Fruit fly (Drosophila melanogaster) whole organism, embryonic: ENCODE data around the gene CG31760.

Experiments used
- Adf1 ChIP-seq: fragments of 200-800 bp; sonication (Bioruptor generic); IDR thresholded peaks from 2 replicates; pipeline ENCODE4 v1.3.6; 2022; ENCODE audit warnings: missing biosample characterization, missing genetic modification characterization
- Atf3 ChIP-seq: fragments of 200-800 bp; sonication (Bioruptor generic); optimal IDR thresholded peaks from 3 replicates; lab custom pipeline; 2016; ENCODE audit warnings: missing biosample characterization, missing genetic modification characterization
- B-H2 ChIP-seq: fragments of 200-800 bp; sonication (Bioruptor generic); optimal IDR thresholded peaks from 2 replicates; lab custom pipeline; 2018; ENCODE audit warnings: missing biosample characterization, mild to moderate bottlenecking, missing genetic modification characterization
- Blimp-1 ChIP-seq: fragments of 200-800 bp; sonication (Bioruptor generic); optimal IDR thresholded peaks from 3 replicates; lab custom pipeline; 2018; ENCODE audit warnings: missing biosample characterization, missing genetic modification characterization, mild to moderate bottlenecking, moderate library complexity, missing genetic modification reagents
- CG10543 ChIP-seq: fragments of 200-800 bp; sonication (Bioruptor generic); optimal IDR thresholded peaks from 3 replicates; lab custom pipeline; 2017; ENCODE audit warnings: missing biosample characterization, mild to moderate bottlenecking, missing genetic modification characterization, moderate library complexity
- CG10979 ChIP-seq: fragments of 200-800 bp; sonication (Bioruptor generic); optimal IDR thresholded peaks from 2 replicates; lab custom pipeline; 2018; ENCODE audit warnings: missing biosample characterization, mild to moderate bottlenecking, missing genetic modification characterization, moderate library complexity
- CG12299 ChIP-seq: fragments of 200-800 bp; sonication (Bioruptor generic); optimal IDR thresholded peaks from 2 replicates; lab custom pipeline; 2018; ENCODE audit warnings: missing biosample characterization, mild to moderate bottlenecking, missing genetic modification characterization
- CG1647 ChIP-seq: fragments of 200-800 bp; sonication (Bioruptor generic); optimal IDR thresholded peaks from 3 replicates; lab custom pipeline; 2016; ENCODE audit warnings: missing biosample characterization, missing genetic modification characterization
- CG17568 ChIP-seq: fragments of 200-800 bp; sonication (Bioruptor generic); optimal IDR thresholded peaks from 2 replicates; lab custom pipeline; 2018; ENCODE audit warnings: missing biosample characterization, mild to moderate bottlenecking, missing genetic modification characterization, moderate library complexity
- CG1792 ChIP-seq: fragments of 200-800 bp; sonication (Bioruptor generic); optimal IDR thresholded peaks from 2 replicates; lab custom pipeline; 2016; ENCODE audit warnings: missing biosample characterization, missing genetic modification characterization
- CG3281 ChIP-seq: fragments of 200-800 bp; sonication (Bioruptor generic); optimal IDR thresholded peaks from 3 replicates; lab custom pipeline; 2017; ENCODE audit warnings: missing biosample characterization, mild to moderate bottlenecking, missing genetic modification characterization
- CG33557 ChIP-seq: fragments of 200-800 bp; sonication (Bioruptor generic); optimal IDR thresholded peaks from 2 replicates; lab custom pipeline; 2019; ENCODE audit warnings: missing biosample characterization, mild to moderate bottlenecking, missing genetic modification characterization, moderate library complexity
- CG6175 ChIP-seq: fragments of 200-800 bp; sonication (Bioruptor generic); IDR thresholded peaks from 3 replicates; pipeline ENCODE4 v1.3.6; 2022; ENCODE audit warnings: missing biosample characterization, missing genetic modification characterization
- CG8089 ChIP-seq: fragments of 200-800 bp; sonication (Bioruptor generic); optimal IDR thresholded peaks from 3 replicates; lab custom pipeline; 2016; ENCODE audit warnings: missing biosample characterization, missing genetic modification characterization
- CG9437 ChIP-seq: fragments of 200-800 bp; sonication (Bioruptor generic); optimal IDR thresholded peaks from 2 replicates; lab custom pipeline; 2018; ENCODE audit warnings: missing biosample characterization, mild to moderate bottlenecking, missing genetic modification characterization
- CHES-1-like ChIP-seq: fragments of 200-800 bp; sonication (Bioruptor generic); optimal IDR thresholded peaks from 2 replicates; lab custom pipeline; 2016; ENCODE audit warnings: missing biosample characterization, missing genetic modification characterization
- CkIIα-i1 ChIP-seq: fragments of 200-800 bp; sonication (Bioruptor generic); IDR thresholded peaks from 2 replicates; pipeline ENCODE4 v1.3.6; 2022; ENCODE audit warnings: missing biosample characterization, missing genetic modification characterization
- Dbx ChIP-seq: fragments of 200-800 bp; sonication (Bioruptor generic); IDR thresholded peaks from 3 replicates; pipeline ENCODE4 v1.3.6; 2022; ENCODE audit warnings: missing biosample characterization, missing genetic modification characterization
- E2f1 ChIP-seq: fragments of 200-800 bp; sonication (Bioruptor generic); IDR thresholded peaks from 2 replicates; pipeline ENCODE4 v1.3.6; 2022; ENCODE audit warnings: missing biosample characterization, missing genetic modification characterization
- HHEX ChIP-seq: fragments of 200-800 bp; sonication (Bioruptor generic); optimal IDR thresholded peaks from 3 replicates; lab custom pipeline; 2017; ENCODE audit warnings: missing biosample characterization, mild to moderate bottlenecking, missing genetic modification characterization, missing genetic modification reagents
- Hr3 ChIP-seq: fragments of 200-800 bp; sonication (Bioruptor generic); optimal IDR thresholded peaks from 3 replicates; lab custom pipeline; 2016; ENCODE audit warnings: missing biosample characterization, missing genetic modification characterization
- Myb ChIP-seq: fragments of 200-800 bp; sonication (Bioruptor generic); optimal IDR thresholded peaks from 2 replicates; lab custom pipeline; 2016; ENCODE audit warnings: missing biosample characterization, missing genetic modification characterization
- Nf-YC ChIP-seq: fragments of 200-800 bp; optimal IDR thresholded peaks from 3 replicates; lab custom pipeline; 2019; ENCODE audit warnings: missing biosample characterization, mild to moderate bottlenecking, missing genetic modification characterization, moderate library complexity
- Oaz ChIP-seq: fragments of 200-800 bp; sonication (Bioruptor generic); IDR thresholded peaks from 2 replicates; pipeline ENCODE4 v1.3.6; 2022; ENCODE audit warnings: missing biosample characterization, missing genetic modification characterization
- Sox102F ChIP-seq: fragments of 200-800 bp; sonication (Bioruptor generic); optimal IDR thresholded peaks from 2 replicates; lab custom pipeline; 2018; ENCODE audit warnings: missing biosample characterization, mild to moderate bottlenecking, missing genetic modification characterization, moderate library complexity
- Sry-δ ChIP-seq: fragments of 200-800 bp; sonication (Bioruptor generic); optimal IDR thresholded peaks from 2 replicates; lab custom pipeline; 2016; ENCODE audit warnings: missing biosample characterization, missing genetic modification characterization
- TFAM ChIP-seq: fragments of 200-800 bp; sonication (Bioruptor generic); optimal IDR thresholded peaks from 2 replicates; lab custom pipeline; 2017; ENCODE audit warnings: missing biosample characterization, missing genetic modification characterization, inconsistent platforms
- Vsx1 ChIP-seq: fragments of 200-800 bp; sonication (Bioruptor generic); optimal IDR thresholded peaks from 2 replicates; lab custom pipeline; 2017; ENCODE audit warnings: missing biosample characterization, mild to moderate bottlenecking, missing genetic modification characterization, missing genetic modification reagents
- az2 ChIP-seq: fragments of 200-800 bp; sonication (Bioruptor generic); optimal IDR thresholded peaks from 3 replicates; lab custom pipeline; 2016; ENCODE audit warnings: missing biosample characterization, missing genetic modification characterization
- crol ChIP-seq: fragments of 200-800 bp; sonication (Bioruptor generic); IDR thresholded peaks from 2 replicates; pipeline ENCODE4 v1.3.6; 2022; ENCODE audit warnings: missing biosample characterization, missing genetic modification characterization
- cwo ChIP-seq: fragments of 200-800 bp; sonication (Bioruptor generic); optimal IDR thresholded peaks from 3 replicates; lab custom pipeline; 2017; ENCODE audit warnings: missing biosample characterization, missing genetic modification characterization, mild to moderate bottlenecking, moderate library complexity, missing genetic modification reagents
- emc ChIP-seq: fragments of 200-800 bp; sonication (Bioruptor generic); optimal IDR thresholded peaks from 2 replicates; lab custom pipeline; 2016; ENCODE audit warnings: missing biosample characterization, missing genetic modification characterization
- gcm2 ChIP-seq: fragments of 200-800 bp; sonication (Bioruptor generic); optimal IDR thresholded peaks from 2 replicates; lab custom pipeline; 2016; ENCODE audit warnings: missing biosample characterization, missing genetic modification characterization
- gsb-n ChIP-seq: fragments of 200-800 bp; sonication (Bioruptor generic); optimal IDR thresholded peaks from 3 replicates; lab custom pipeline; 2018; ENCODE audit warnings: missing biosample characterization, mild to moderate bottlenecking, missing genetic modification characterization
- hbn ChIP-seq: fragments of 200-800 bp; sonication (Bioruptor generic); IDR thresholded peaks from 2 replicates; pipeline ENCODE4 v1.3.6; 2022; ENCODE audit warnings: missing biosample characterization, missing genetic modification characterization; ENCODE audit not compliant: partially characterized antibody
- her ChIP-seq: fragments of 200-800 bp; sonication (Bioruptor generic); optimal IDR thresholded peaks from 2 replicates; lab custom pipeline; 2016; ENCODE audit warnings: missing biosample characterization, missing genetic modification characterization
- insv ChIP-seq, 2 experiments: fragments of 200-800 bp; sonication (Bioruptor generic); optimal IDR thresholded peaks; 3 replicates each; lab custom pipeline; 2016 to 2018; ENCODE audit warnings: missing biosample characterization in 2 of 2, missing genetic modification characterization in 2 of 2
- lola ChIP-seq, 3 experiments: fragments of >200 bp in 2 of 3; fragments of 200-800 bp in 1 of 3; sonication (Bioruptor generic) in 1 of 3; optimal IDR thresholded peaks; 2 replicates each; lab custom pipeline; 2017 to 2019; ENCODE audit warnings: missing biosample characterization in 3 of 3, missing genetic modification characterization in 3 of 3, mild to moderate bottlenecking in 1 of 3, moderate library complexity in 1 of 3
- nerfin-2 ChIP-seq: fragments of 200-800 bp; sonication (Bioruptor generic); IDR thresholded peaks from 2 replicates; pipeline ENCODE4 v1.3.6; 2022; ENCODE audit warnings: missing biosample characterization, missing genetic modification characterization; ENCODE audit not compliant: partially characterized antibody
- nmo ChIP-seq: fragments of 200-800 bp; sonication (Bioruptor generic); optimal IDR thresholded peaks from 2 replicates; lab custom pipeline; 2018; ENCODE audit warnings: missing biosample characterization, mild to moderate bottlenecking, missing genetic modification characterization, moderate library complexity
- pnt ChIP-seq: fragments of 200-800 bp; sonication (Bioruptor generic); optimal IDR thresholded peaks from 3 replicates; lab custom pipeline; 2016; ENCODE audit warnings: missing biosample characterization, missing genetic modification characterization
- slbo ChIP-seq: fragments of 200-800 bp; sonication (Bioruptor generic); IDR thresholded peaks from 2 replicates; pipeline ENCODE4 v1.3.6; 2022; ENCODE audit warnings: missing biosample characterization, missing genetic modification characterization
- slp2 ChIP-seq: fragments of 200-800 bp; sonication (Bioruptor generic); optimal IDR thresholded peaks from 2 replicates; lab custom pipeline; 2016; ENCODE audit warnings: missing biosample characterization, missing genetic modification characterization
- sob ChIP-seq: fragments of 200-800 bp; sonication (Bioruptor generic); IDR thresholded peaks from 2 replicates; pipeline ENCODE4 v1.3.6; 2022; ENCODE audit warnings: missing biosample characterization, missing genetic modification characterization
- ttk ChIP-seq: fragments of 200-800 bp; sonication (Bioruptor generic); IDR thresholded peaks from 2 replicates; pipeline ENCODE4 v2.1.2; 2022; ENCODE audit warnings: missing biosample characterization, missing genetic modification characterization
- twi ChIP-seq: fragments of 200-800 bp; optimal IDR thresholded peaks from 2 replicates; lab custom pipeline; 2019; ENCODE audit warnings: missing biosample characterization, mild to moderate bottlenecking, missing genetic modification characterization, moderate library complexity
- vnd ChIP-seq: fragments of 200-800 bp; sonication (Bioruptor generic); IDR thresholded peaks from 3 replicates; pipeline ENCODE4 v1.3.6; 2022; ENCODE audit warnings: missing biosample characterization, missing genetic modification characterization; ENCODE audit not compliant: partially characterized antibody
- zen ChIP-seq: fragments of 200-800 bp; sonication (Bioruptor generic); optimal IDR thresholded peaks from 3 replicates; lab custom pipeline; 2018; ENCODE audit warnings: missing biosample characterization, mild to moderate bottlenecking, missing genetic modification characterization, moderate library complexity

CG31760 gene

dm6 chr2L:12103231-12104210 is 39.1 kb upstream of the CG31760 start, which contains the start of the genes Patsas and ThrRS (continued):
- TF ChIP-seq twi (tag; lab: Kevin White, UChicago) = peak; percentile 79
- peak in 1 of 3 experiments; percentile 85 for TF ChIP-seq lola (GFP tag; optimal IDR thresholded peaks at IDR 0.05; lab: Kevin White, UChicago)
- peak; percentile 41 for TF ChIP-seq Sry-δ
- TF ChIP-seq vnd (GFP tag; lab: Robert Waterston, UW) = no peak
- TF ChIP-seq slp2 (GFP tag; lab: Kevin White, UChicago) = peak; percentile 73
- peak; percentile 82 for TF ChIP-seq sob (GFP tag; lab: Robert Waterston, UW)
- peak; percentile 6 for TF ChIP-seq gcm2
- TF ChIP-seq emc (GFP tag; lab: Kevin White, UChicago) = peak; percentile 61
- peak; percentile 66 for TF ChIP-seq Myb (GFP tag; lab: Kevin White, UChicago)
- peak; percentile 46 for TF ChIP-seq CG1647 (GFP tag; lab: Kevin White, UChicago)
- peak; percentile 79 for TF ChIP-seq CG12299 (tag; lab: Kevin White, UChicago)
- no peak for TF ChIP-seq TFAM (GFP tag; lab: Kevin White, UChicago)
- no peak; the same call in 2 of the 3 replicates for TF ChIP-seq CG6175 (GFP tag; lab: Robert Waterston, UW)
- peak; percentile 75 for TF ChIP-seq CG33557 (GFP tag; lab: Kevin White, UChicago)
- TF ChIP-seq CG17568 (GFP tag; lab: Kevin White, UChicago) = no peak
- peak; percentile 84 for TF ChIP-seq Dbx (GFP tag; lab: Robert Waterston, UW)
- peak; percentile 76 for TF ChIP-seq ttk (GFP tag; lab: Robert Waterston, UW)
- TF ChIP-seq CG10543 (GFP tag; lab: Kevin White, UChicago) = peak; percentile 87
- TF ChIP-seq Adf1 = peak; percentile 52
- peak; percentile 7 for TF ChIP-seq her
- TF ChIP-seq zen (tag; lab: Kevin White, UChicago) = peak; percentile 98
- peak; percentile 55 for TF ChIP-seq CHES-1-like (GFP tag; lab: Kevin White, UChicago)
- peak; percentile 80 for TF ChIP-seq CG10979 (tag; lab: Kevin White, UChicago)
- TF ChIP-seq CG1792 (GFP tag; lab: Kevin White, UChicago) = peak; percentile 53
- TF ChIP-seq E2f1 = peak; percentile 81
- TF ChIP-seq Hr3 (GFP tag; lab: Kevin White, UChicago) = peak; percentile 90
- TF ChIP-seq CkIIα-i1 (GFP tag; lab: Robert Waterston, UW) = no peak
- no peak for TF ChIP-seq hbn (GFP tag; lab: Robert Waterston, UW)
- peak; percentile 85 for TF ChIP-seq gsb-n (tag; lab: Kevin White, UChicago)
- TF ChIP-seq Vsx1 (GFP tag; lab: Kevin White, UChicago) = no peak
- TF ChIP-seq CG9437 (GFP tag; lab: Kevin White, UChicago) = peak; percentile 72
- TF ChIP-seq B-H2 (GFP tag; lab: Kevin White, UChicago) = peak; percentile 81
- TF ChIP-seq crol = no peak
- TF ChIP-seq Nf-YC = peak; percentile 79
- peak; percentile 94 for TF ChIP-seq nmo (GFP tag; lab: Kevin White, UChicago)
- peak; percentile 84 for TF ChIP-seq Blimp-1 (GFP tag; lab: Kevin White, UChicago)
- peak; percentile 73 for TF ChIP-seq Atf3 (GFP tag; lab: Kevin White, UChicago)
- peak; percentile 71 for TF ChIP-seq CG8089 (GFP tag; lab: Kevin White, UChicago)
- TF ChIP-seq slbo (GFP tag; lab: Robert Waterston, UW) = peak; percentile 91
- TF ChIP-seq Oaz (GFP tag; lab: Robert Waterston, UW) = peak; percentile 65; the same call in 1 of the 2 replicates
- TF ChIP-seq nerfin-2 = no peak
- TF ChIP-seq pnt = peak; percentile 71
- TF ChIP-seq Sox102F (GFP tag; lab: Kevin White, UChicago) = peak; percentile 87
- TF ChIP-seq CG3281 (GFP tag; lab: Kevin White, UChicago) = peak; percentile 84
- TF ChIP-seq HHEX (GFP tag; lab: Kevin White, UChicago) = peak; percentile 81
- TF ChIP-seq insv (GFP tag; optimal IDR thresholded peaks at IDR 0.05; lab: Kevin White, UChicago) = peak in 1 of 2 experiments; percentile 30
- peak; percentile 69 for TF ChIP-seq cwo
- TF ChIP-seq az2 (GFP tag; lab: Kevin White, UChicago) = peak; percentile 87
